In the genomic region with DNA sequence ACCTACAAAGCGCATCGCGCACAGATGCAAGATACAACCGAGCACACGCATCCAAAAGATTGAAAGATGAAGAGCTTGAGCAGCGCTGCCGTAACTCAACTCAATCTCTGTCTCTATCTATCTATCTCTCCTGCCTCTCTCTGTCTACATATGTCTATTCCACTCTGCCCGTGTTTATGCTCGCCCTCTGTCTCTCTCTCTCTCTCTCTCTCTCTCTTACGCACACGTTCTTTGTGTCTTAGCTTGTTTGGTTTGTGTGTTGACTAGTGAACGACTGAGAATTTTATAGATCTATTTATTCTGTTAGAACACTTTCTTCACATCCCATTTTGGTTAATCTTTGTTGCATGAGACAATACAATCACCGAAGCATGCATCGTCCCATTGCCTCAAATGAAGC, we compare ENCODE assay signal across 4 fruit fly cellular contexts.
TF ChIP-seq lines count a peak whose summit lies in the region.

No protein-coding gene starts in this region.

- TF ChIP-seq CTCF in S2 (optimal IDR thresholded peaks at IDR 0.05; lab: Kevin White, UChicago), result peak; percentile 4 to 39
- no peak for TF ChIP-seq CTCF in whole organism, embryonic (GFP tag; optimal IDR thresholded peaks at IDR 0.05; lab: Kevin White, UChicago)

TF ChIP-seq in whole organism, embryonic, 481 proteins besides CTCF, POLR2A, EP300 and RAD21 (continues in another document):
- TF ChIP-seq CG7556 (GFP tag; optimal IDR thresholded peaks at IDR 0.05; lab: Kevin White, UChicago) (no peak), Scr (GFP tag; IDR thresholded peaks at IDR 0.05; lab: Robert Waterston, UW; ENCODE audit: partially characterized antibody) (no peak), Doc2 (GFP tag; IDR thresholded peaks at IDR 0.05; lab: Robert Waterston, UW) (no peak), CG6175 (GFP tag; IDR thresholded peaks at IDR 0.05; lab: Robert Waterston, UW) (no peak), Optix (GFP tag; IDR thresholded peaks at IDR 0.05; lab: Robert Waterston, UW) (no peak), Hr51 (GFP tag; optimal IDR thresholded peaks at IDR 0.05; lab: Kevin White, UChicago) (no peak), kni (GFP tag; optimal IDR thresholded peaks at IDR 0.05; lab: Kevin White, UChicago) (no peak), Asciz (GFP tag; optimal IDR thresholded peaks at IDR 0.05; lab: Kevin White, UChicago) (no peak), ap (GFP tag; IDR thresholded peaks at IDR 0.05; lab: Robert Waterston, UW) (no peak), tup (GFP tag; optimal IDR thresholded peaks at IDR 0.05; lab: Kevin White, UChicago) (no peak), chinmo (GFP tag; IDR thresholded peaks at IDR 0.05; lab: Robert Waterston, UW; ENCODE audit: partially characterized antibody) (0 out of 4 replicates have a peak, but pooled peaks have one; percentile 44), her (GFP tag; optimal IDR thresholded peaks at IDR 0.05; lab: Kevin White, UChicago) (no peak), CG18764 (GFP tag; optimal IDR thresholded peaks at IDR 0.05; lab: Kevin White, UChicago) (no peak), Gug (GFP tag; IDR thresholded peaks at IDR 0.05; lab: Robert Waterston, UW) (no peak), Sry-δ (GFP tag; optimal IDR thresholded peaks at IDR 0.05; lab: Kevin White, UChicago) (peak; percentile 26), fd3F (GFP tag; optimal IDR thresholded peaks at IDR 0.05; lab: Kevin White, UChicago) (no peak), CG10366 (GFP tag; IDR thresholded peaks at IDR 0.05; lab: Robert Waterston, UW) (no peak), repo (GFP tag; optimal IDR thresholded peaks at IDR 0.05; lab: Kevin White, UChicago) (no peak), CG14710 (tag; optimal IDR thresholded peaks at IDR 0.05; lab: Kevin White, UChicago) (peak; percentile 32), Hr3 (GFP tag; optimal IDR thresholded peaks at IDR 0.05; lab: Kevin White, UChicago) (no peak), ac (GFP tag; optimal IDR thresholded peaks at IDR 0.05; lab: Kevin White, UChicago) (no peak), CG6791 (GFP tag; IDR thresholded peaks at IDR 0.05; lab: Robert Waterston, UW; ENCODE audit: partially characterized antibody) (no peak), CG34376 (GFP tag; optimal IDR thresholded peaks at IDR 0.05; lab: Kevin White, UChicago) (no peak), CG16813 (GFP tag; IDR thresholded peaks at IDR 0.05; lab: Robert Waterston, UW; ENCODE audit: partially characterized antibody) (no peak), CG14965 (GFP tag; optimal IDR thresholded peaks at IDR 0.05; lab: Kevin White, UChicago; ENCODE audit: borderline replicate concordance) (no peak), grau (tag; optimal IDR thresholded peaks at IDR 0.05; lab: Kevin White, UChicago) (no peak), CG4820 (GFP tag; optimal IDR thresholded peaks at IDR 0.05; lab: Kevin White, UChicago) (no peak), mam (GFP tag; optimal IDR thresholded peaks at IDR 0.05; lab: Kevin White, UChicago) (no peak), Six4 (GFP tag; optimal IDR thresholded peaks at IDR 0.05; lab: Kevin White, UChicago) (no peak)

TF ChIP-seq in whole organism, prepupa, 60 proteins besides CTCF, POLR2A, EP300 and RAD21:
- TF ChIP-seq CG34406 (GFP tag; optimal IDR thresholded peaks at IDR 0.05; lab: Kevin White, UChicago) (no peak), Blimp-1 (GFP tag; optimal IDR thresholded peaks at IDR 0.05; lab: Kevin White, UChicago) (no peak), fkh (GFP tag; optimal IDR thresholded peaks at IDR 0.05; lab: Kevin White, UChicago) (peak; percentile 83)

TF ChIP-seq in whole organism, pupa, 21 proteins besides CTCF, POLR2A, EP300 and RAD21:
- TF ChIP-seq Pif1A (GFP tag; optimal IDR thresholded peaks at IDR 0.05; lab: Kevin White, UChicago) (no peak), D1 (tag; optimal IDR thresholded peaks at IDR 0.05; lab: Kevin White, UChicago) (no peak), Ets98B (GFP tag; IDR thresholded peaks at IDR 0.05; lab: Robert Waterston, UW) (no peak; the same call in 1 of the 2 replicates), CG4496 (GFP tag; IDR thresholded peaks at IDR 0.05; lab: Robert Waterston, UW) (peak; percentile 54; the same call in 1 of the 3 replicates), fd96Ca (GFP tag; IDR thresholded peaks at IDR 0.05; lab: Robert Waterston, UW) (no peak)
